Worm (Caenorhabditis elegans) whole organism, L4 larva: ENCODE results near the gene B0250.18.

ENCODE experiments used
- F44E2.7 ChIP-seq: fragments of 200-800 bp; sonication (Bioruptor generic); IDR thresholded peaks from 2 replicates; pipeline ENCODE4 v2.1.2; 2022; ENCODE audit warnings: missing genetic modification characterization, missing compliant biosample characterization
- R02D3.7 ChIP-seq: fragments of 150-350 bp; sonication (generic microtip); optimal IDR thresholded peaks from 3 replicates; lab custom pipeline; 2014; ENCODE audit warnings: missing biosample characterization, missing genetic modification characterization
- T20F7.1 ChIP-seq: fragments of 200-800 bp; sonication (Bioruptor generic); optimal IDR thresholded peaks from 2 replicates; lab custom pipeline; 2018; ENCODE audit warnings: mild to moderate bottlenecking, missing genetic modification characterization, missing compliant biosample characterization
- Y48G9A.11 ChIP-seq: fragments of 200-800 bp; sonication (Bioruptor generic); IDR thresholded peaks from 2 replicates; pipeline ENCODE4 v1.3.6; 2022; ENCODE audit warnings: missing genetic modification reagents, missing genetic modification characterization, missing compliant biosample characterization
- Y75B8A.6 ChIP-seq: fragments of 200-800 bp; sonication (Bioruptor generic); IDR thresholded peaks from 2 replicates; pipeline ENCODE4 v1.3.6; 2022; ENCODE audit warnings: missing genetic modification reagents, missing genetic modification characterization, missing compliant biosample characterization
- aha-1 ChIP-seq: fragments of 150-350 bp; peaks from one replicate; lab custom pipeline; 2014; ENCODE audit warnings: missing biosample characterization, missing genetic modification characterization
- arid-1 ChIP-seq: fragments of 200-800 bp; sonication (Bioruptor generic); conservative IDR thresholded peaks from 2 replicates; pipeline ENCODE4 v1.3.6; 2022; ENCODE audit warnings: missing genetic modification reagents, missing genetic modification characterization, missing compliant biosample characterization
- attf-4 ChIP-seq: sonication (generic microtip); optimal IDR thresholded peaks from 3 replicates; lab custom pipeline; 2017; ENCODE audit warnings: missing biosample characterization, missing genetic modification characterization
- ceh-20 ChIP-seq: fragments of 200-800 bp; sonication (Bioruptor generic); IDR thresholded peaks from 2 replicates; pipeline ENCODE4 v1.3.6; 2022; ENCODE audit warnings: missing genetic modification reagents, missing genetic modification characterization, missing compliant biosample characterization
- ceh-28 ChIP-seq: fragments of 150-350 bp; optimal IDR thresholded peaks from 2 replicates; lab custom pipeline; 2014; ENCODE audit warnings: missing biosample characterization, missing genetic modification reagents, missing genetic modification characterization
- ceh-32 ChIP-seq: sonication (generic microtip); optimal IDR thresholded peaks from 2 replicates; lab custom pipeline; 2016; ENCODE audit warnings: mild to moderate bottlenecking, missing genetic modification characterization, missing compliant biosample characterization; ENCODE audit not compliant: poor library complexity
- ctbp-1 ChIP-seq: fragments of 200-800 bp; sonication (Bioruptor generic); IDR thresholded peaks from 2 replicates; pipeline ENCODE4 v1.3.6; 2022; ENCODE audit warnings: missing genetic modification reagents, missing genetic modification characterization, missing compliant biosample characterization
- dmd-6 ChIP-seq: fragments of 200-800 bp; sonication (Bioruptor generic); IDR thresholded peaks from 2 replicates; pipeline ENCODE4 v1.3.6; 2022; ENCODE audit warnings: missing genetic modification reagents, missing genetic modification characterization, missing compliant biosample characterization
- dmd-8 ChIP-seq: fragments of 200-800 bp; sonication (Bioruptor generic); IDR thresholded peaks from 2 replicates; pipeline ENCODE4 v1.3.6; 2022; ENCODE audit warnings: missing genetic modification characterization, missing compliant biosample characterization
- dpl-1 ChIP-seq: fragments of 150-350 bp; optimal IDR thresholded peaks from 2 replicates; lab custom pipeline; 2014; ENCODE audit warnings: missing biosample characterization, missing genetic modification reagents, missing genetic modification characterization
- duxl-1 ChIP-seq: sonication (generic microtip); optimal IDR thresholded peaks from 2 replicates; lab custom pipeline; 2016; ENCODE audit warnings: mild to moderate bottlenecking, missing genetic modification characterization, moderate library complexity, missing compliant biosample characterization; ENCODE audit not compliant: poor library complexity
- dve-1 ChIP-seq: sonication (generic microtip); optimal IDR thresholded peaks from 2 replicates; lab custom pipeline; 2017; ENCODE audit warnings: antibody characterized with exemption, mild to moderate bottlenecking, missing genetic modification characterization, missing compliant biosample characterization; ENCODE audit not compliant: insufficient read depth
- egl-27 ChIP-seq: sonication (generic microtip); optimal IDR thresholded peaks from 3 replicates; lab custom pipeline; 2017; ENCODE audit warnings: missing biosample characterization, missing genetic modification reagents, missing genetic modification characterization
- egl-43 ChIP-seq: fragments of 200-800 bp; sonication (Bioruptor generic); IDR thresholded peaks from 2 replicates; pipeline ENCODE4 v1.3.6; 2022; ENCODE audit warnings: missing genetic modification reagents, missing genetic modification characterization, missing compliant biosample characterization
- hif-1 ChIP-seq, 2 experiments: sonication (generic microtip); optimal IDR thresholded peaks; 2 replicates each; lab custom pipeline; 2016 to 2017; ENCODE audit warnings: missing compliant biosample characterization in 2 of 2, missing genetic modification characterization in 2 of 2, missing genetic modification reagents in 2 of 2, missing genotype in 2 of 2, mild to moderate bottlenecking in 1 of 2
- hlh-30 ChIP-seq: sonication (generic microtip); optimal IDR thresholded peaks from 2 replicates; lab custom pipeline; 2017; ENCODE audit warnings: antibody characterized with exemption, mild to moderate bottlenecking, missing genetic modification characterization, missing compliant biosample characterization; ENCODE audit not compliant: insufficient read depth
- jun-1 ChIP-seq: fragments of 150-350 bp; optimal IDR thresholded peaks from 2 replicates; lab custom pipeline; 2014; ENCODE audit warnings: missing biosample characterization, missing genetic modification reagents, missing genetic modification characterization
- lin-13 ChIP-seq: fragments of 150-350 bp; optimal IDR thresholded peaks from 2 replicates; lab custom pipeline; 2014; ENCODE audit warnings: missing biosample characterization, missing genetic modification reagents, missing genetic modification characterization
- lin-38 ChIP-seq: fragments of 200-800 bp; sonication (Bioruptor generic); IDR thresholded peaks from 2 replicates; pipeline ENCODE4 v1.3.6; 2022; ENCODE audit warnings: missing genetic modification reagents, missing genetic modification characterization, missing compliant biosample characterization
- lsy-2 ChIP-seq, 2 experiments: fragments of 150-350 bp in 1 of 2; sonication (generic microtip) in 1 of 2; optimal IDR thresholded peaks; 2 replicates each; lab custom pipeline; 2014 to 2017; ENCODE audit warnings: missing biosample characterization in 2 of 2, missing genetic modification characterization in 2 of 2
- mdl-1 ChIP-seq, 2 experiments: fragments of 150-350 bp in 1 of 2; sonication (generic microtip) in 1 of 2; optimal IDR thresholded peaks; 2 replicates each; lab custom pipeline; 2014 to 2017; ENCODE audit warnings: missing biosample characterization in 2 of 2, missing genetic modification characterization in 2 of 2
- mdt-29 ChIP-seq: fragments of 200-800 bp; sonication (Bioruptor generic); IDR thresholded peaks from 2 replicates; pipeline ENCODE4 v1.3.6; 2022; ENCODE audit warnings: missing genetic modification reagents, missing genetic modification characterization, missing compliant biosample characterization
- mep-1 ChIP-seq: fragments of 150-350 bp; sonication (generic microtip); optimal IDR thresholded peaks from 3 replicates; lab custom pipeline; 2014; ENCODE audit warnings: missing biosample characterization, missing genetic modification characterization
- mes-2 ChIP-seq: sonication (generic microtip); optimal IDR thresholded peaks from 2 replicates; lab custom pipeline; 2016; ENCODE audit warnings: missing genotype, mild to moderate bottlenecking, missing genetic modification characterization, missing compliant biosample characterization; ENCODE audit not compliant: poor library complexity, severe bottlenecking
- nhr-11 ChIP-seq: fragments of 150-350 bp; optimal IDR thresholded peaks from 2 replicates; lab custom pipeline; 2014; ENCODE audit warnings: missing biosample characterization, missing genetic modification characterization
- nhr-41 ChIP-seq: fragments of 200-800 bp; sonication (Bioruptor generic); IDR thresholded peaks from 2 replicates; pipeline ENCODE4 v1.3.6; 2022; ENCODE audit warnings: missing genetic modification reagents, missing genetic modification characterization, missing compliant biosample characterization
- pha-4 ChIP-seq, 2 experiments: fragments of 150-350 bp in 1 of 2; fragments of 200-800 bp in 1 of 2; sonication (Bioruptor generic) in 1 of 2; IDR thresholded peaks in 1 of 2; optimal IDR thresholded peaks in 1 of 2; 2 replicates each; pipeline versions ENCODE4 v1.3.6 to Lab custom; 2014 to 2022; ENCODE audit warnings: missing genetic modification characterization in 2 of 2, missing genetic modification reagents in 2 of 2, missing biosample characterization in 1 of 2, missing compliant biosample characterization in 1 of 2
- rbr-2 ChIP-seq: sonication (generic microtip); optimal IDR thresholded peaks from 2 replicates; lab custom pipeline; 2016; ENCODE audit warnings: missing genotype, missing genetic modification characterization, missing compliant biosample characterization
- set-16 ChIP-seq: fragments of 200-800 bp; sonication (Bioruptor generic); IDR thresholded peaks from 2 replicates; pipeline ENCODE4 v1.3.6; 2022; ENCODE audit warnings: missing genetic modification reagents, missing genetic modification characterization, missing compliant biosample characterization
- spr-3 ChIP-seq: fragments of 200-800 bp; sonication (Bioruptor generic); optimal IDR thresholded peaks from 2 replicates; lab custom pipeline; 2018; ENCODE audit warnings: mild to moderate bottlenecking, missing genetic modification characterization, missing compliant biosample characterization
- tag-97 ChIP-seq: fragments of 200-800 bp; sonication (Bioruptor generic); IDR thresholded peaks from 2 replicates; pipeline ENCODE4 v1.3.6; 2022; ENCODE audit warnings: missing genetic modification characterization, missing compliant biosample characterization

The B0250.18 gene

DNA sequence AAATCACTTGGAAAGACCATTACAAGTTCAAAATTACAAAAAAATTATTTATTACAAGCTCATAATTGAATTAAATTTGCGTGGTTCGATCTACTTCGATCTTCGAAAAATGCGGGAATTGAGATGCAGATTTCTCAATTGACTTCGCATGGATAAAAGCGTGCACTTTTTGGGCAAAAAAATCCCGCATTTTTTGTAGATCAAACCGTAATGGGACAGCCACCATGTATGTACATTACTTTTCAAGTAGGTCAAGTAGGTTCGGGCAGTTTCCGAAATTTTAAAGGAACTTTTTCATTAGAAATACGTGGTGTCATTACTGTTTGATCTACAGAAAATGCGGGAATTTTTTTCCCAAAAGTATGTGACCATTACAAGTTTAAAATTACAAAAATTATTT, 36.8 kb upstream of the B0250.18 start (continued):
- no peak for TF ChIP-seq egl-43
- TF ChIP-seq egl-27 (tag; lab: Kevin White, UChicago): no peak
- TF ChIP-seq attf-4: no peak
- no peak for TF ChIP-seq R02D3.7
- 0 out of 2 replicates have a peak, but pooled peaks have one; percentile 34 for TF ChIP-seq dmd-8 (GFP tag; lab: Robert Waterston, UW)
- TF ChIP-seq ctbp-1 (GFP tag; lab: Robert Waterston, UW): no peak
- TF ChIP-seq Y75B8A.6 (GFP tag; lab: Robert Waterston, UW): peak; percentile 30; the same call in 1 of the 2 replicates
- TF ChIP-seq spr-3 (GFP tag; lab: Kevin White, UChicago): no peak
- no peak for TF ChIP-seq nhr-11
- TF ChIP-seq mdl-1 (tag; optimal IDR thresholded peaks at IDR 0.05; lab: Kevin White, UChicago): no peak
- 0 out of 2 replicates have a peak, but pooled peaks have one; percentile 45 for TF ChIP-seq ceh-20 (GFP tag; lab: Robert Waterston, UW)

DNA sequence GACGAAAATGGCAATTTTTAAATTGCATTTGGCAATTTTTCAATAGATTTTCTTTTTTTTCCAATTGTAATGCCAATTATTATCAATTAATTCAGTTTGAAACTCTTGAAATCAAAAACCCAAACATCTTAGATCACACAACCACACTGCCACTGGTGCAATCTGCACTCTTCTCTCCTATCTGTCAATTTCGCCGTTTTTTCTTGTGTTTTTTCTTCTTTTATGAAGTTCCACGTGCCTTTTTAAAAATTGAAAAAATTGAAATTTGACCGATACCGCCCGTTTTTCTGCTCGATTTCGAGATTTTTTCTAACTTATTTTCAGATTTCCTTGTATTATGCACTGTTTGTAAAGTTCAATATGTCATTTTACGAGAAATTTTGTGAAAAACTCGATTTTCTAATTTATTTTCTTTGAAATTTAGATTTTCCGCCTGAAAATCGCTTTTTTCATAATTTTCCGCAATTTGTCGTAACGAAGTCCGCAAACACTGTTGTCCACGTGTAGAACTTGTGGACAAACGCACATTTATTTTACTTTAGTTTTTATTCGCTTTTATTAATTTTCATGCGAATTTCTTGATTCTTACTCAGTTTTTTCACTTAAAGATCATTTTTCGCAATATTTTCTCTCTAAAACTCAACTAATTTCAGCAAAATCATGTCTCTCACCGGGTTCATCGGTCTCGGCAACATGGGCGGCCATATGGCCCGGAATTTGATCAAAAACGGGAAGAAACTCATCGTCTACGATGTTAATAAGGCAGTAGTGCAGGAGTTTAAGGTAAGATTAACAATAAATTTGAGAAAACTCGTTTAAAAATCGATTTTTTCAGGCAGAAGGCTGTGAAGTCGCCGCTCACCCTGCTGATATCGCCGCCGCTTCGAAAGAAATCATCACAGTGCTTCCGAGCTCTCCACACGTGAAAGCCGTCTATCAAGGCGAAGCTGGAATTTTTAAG, 32.8 kb upstream of the B0250.18 start, which contains the start of gene B0250.5:
B0250.5 (plus strand) TSS at position 654 of the 961 bp plus-strand sequence.
- TF ChIP-seq lin-13 (GFP tag; lab: Kevin White, UChicago) (no peak), T20F7.1 (no peak), dmd-6 (peak; percentile 34; the same call in 1 of the 2 replicates), dmd-8 (GFP tag; lab: Robert Waterston, UW) (no peak), jun-1 (no peak), mdl-1 (tag; optimal IDR thresholded peaks at IDR 0.05; lab: Kevin White, UChicago) (peak in 1 of 2 experiments; percentile 36), R02D3.7 (no peak), Y48G9A.11 (GFP tag; lab: Robert Waterston, UW) (no peak), dpl-1 (GFP tag; lab: Kevin White, UChicago) (peak; percentile 65), ceh-28 (tag; lab: Kevin White, UChicago) (no peak), nhr-41 (GFP tag; lab: Robert Waterston, UW) (no peak), rbr-2 (no peak), ceh-32 (tag; lab: Kevin White, UChicago) (no peak), mes-2 (no peak), hif-1 (tag; optimal IDR thresholded peaks at IDR 0.05; lab: Kevin White, UChicago) (peak in 1 of 2 experiments; percentile 35), aha-1 (tag; lab: Kevin White, UChicago) (no peak), mep-1 (peak; percentile 17), dve-1 (tag; lab: Kevin White, UChicago) (peak; percentile 45), set-16 (no peak), mdt-29 (GFP tag; lab: Robert Waterston, UW) (no peak), duxl-1 (tag; lab: Kevin White, UChicago) (peak; percentile 3), lin-38 (GFP tag; lab: Robert Waterston, UW) (peak; percentile 21; the same call in 1 of the 2 replicates), pha-4 (GFP tag; IDR thresholded peaks at IDR 0.05; lab: Robert Waterston, UW) (no peak), pha-4 (tag; optimal IDR thresholded peaks at IDR 0.05; lab: Kevin White, UChicago) (no peak), lsy-2 (tag; optimal IDR thresholded peaks at IDR 0.05; lab: Kevin White, UChicago) (peak in 1 of 2 experiments; percentile 54), F44E2.7 (GFP tag; lab: Robert Waterston, UW) (0 out of 2 replicates have a peak, but pooled peaks have one; percentile 65), attf-4 (no peak), hlh-30 (tag; lab: Kevin White, UChicago) (peak; percentile 35)
- TF ChIP-seq, all 104 proteins: peak for 11

DNA sequence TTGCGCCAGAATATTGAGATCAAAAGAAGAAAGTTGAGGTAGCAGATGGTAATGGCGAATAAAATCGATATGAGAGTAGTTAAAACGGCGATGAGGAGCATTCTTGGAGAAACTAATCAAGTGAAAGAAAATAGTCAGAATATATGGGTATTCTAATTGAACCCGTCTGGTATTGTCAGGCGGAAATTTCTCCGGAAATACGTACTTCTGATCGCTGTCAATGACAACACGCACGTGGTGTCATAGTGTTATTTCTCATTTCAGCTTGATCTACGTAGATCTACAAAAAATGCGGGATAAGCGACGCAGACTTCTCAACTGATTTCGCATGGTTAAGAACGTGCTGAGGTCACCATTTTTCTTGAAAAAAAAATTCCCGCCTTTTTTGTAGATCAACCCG, 31.7 kb upstream of the B0250.18 start, which contains the start of gene srbc-79:
srbc-79 (minus strand) TSS at position 101 of the 400 bp plus-strand sequence.
- peak; percentile 16 for TF ChIP-seq aha-1 (tag; lab: Kevin White, UChicago)
- no peak for TF ChIP-seq tag-97 (GFP tag; lab: Robert Waterston, UW)
- no peak for TF ChIP-seq arid-1 (GFP tag; lab: Robert Waterston, UW)
